Fruit fly (Drosophila melanogaster) whole organism, wandering third instar larva: ENCODE results near the gene Adi1.

ENCODE experiments used
- Abd-B ChIP-seq: fragments of >200 bp; optimal IDR thresholded peaks from 2 replicates; lab custom pipeline; 2017; ENCODE audit warnings: missing biosample characterization, missing genetic modification characterization
- CG32264 ChIP-seq: fragments of 200-800 bp; sonication (Bioruptor generic); optimal IDR thresholded peaks from 2 replicates; lab custom pipeline; 2016; ENCODE audit warnings: missing biosample characterization, missing genetic modification characterization
- CG9705 ChIP-seq: fragments of 200-800 bp; sonication (Bioruptor generic); optimal IDR thresholded peaks from 2 replicates; lab custom pipeline; 2018; ENCODE audit warnings: missing biosample characterization, mild to moderate bottlenecking, missing genetic modification characterization
- CrebA ChIP-seq: fragments of 200-800 bp; sonication (Bioruptor generic); optimal IDR thresholded peaks from 2 replicates; lab custom pipeline; 2016; ENCODE audit warnings: missing biosample characterization, mild to moderate bottlenecking, missing genetic modification characterization, borderline replicate concordance
- Dfd ChIP-seq: fragments of >200 bp; optimal IDR thresholded peaks from 2 replicates; lab custom pipeline; 2017; ENCODE audit warnings: missing biosample characterization, missing genetic modification characterization
- Dif ChIP-seq: fragments of 200-275, 200-300 bp; sonication (Bioruptor generic); optimal IDR thresholded peaks from 2 replicates; lab custom pipeline; 2018; ENCODE audit warnings: missing biosample characterization, missing genetic modification characterization; ENCODE audit not compliant: partially characterized antibody
- GATAd ChIP-seq: sonication (Bioruptor generic); optimal IDR thresholded peaks from 2 replicates; lab custom pipeline; 2016; ENCODE audit warnings: missing biosample characterization, missing genetic modification characterization
- HLH106 ChIP-seq: fragments of 200-800 bp; optimal IDR thresholded peaks from 3 replicates; lab custom pipeline; 2019; ENCODE audit warnings: missing biosample characterization, mild to moderate bottlenecking, missing genetic modification characterization, moderate library complexity
- Hnf4 ChIP-seq: fragments of 200-800 bp; sonication (Bioruptor generic); optimal IDR thresholded peaks from 2 replicates; lab custom pipeline; 2016; ENCODE audit warnings: missing biosample characterization, mild to moderate bottlenecking, missing genetic modification characterization
- Hr78 ChIP-seq: fragments of >200 bp; optimal IDR thresholded peaks from 2 replicates; lab custom pipeline; 2017; ENCODE audit warnings: missing biosample characterization, missing genetic modification characterization
- Hr83 ChIP-seq: fragments of 200-300 bp; sonication (Bioruptor generic); optimal IDR thresholded peaks from 2 replicates; lab custom pipeline; 2016; ENCODE audit warnings: missing biosample characterization, mild to moderate bottlenecking, missing genetic modification characterization, moderate library complexity; ENCODE audit not compliant: poor library complexity, severe bottlenecking
- Jra ChIP-seq: sonication (Bioruptor generic); optimal IDR thresholded peaks from 2 replicates; lab custom pipeline; 2016; ENCODE audit warnings: missing biosample characterization, missing genetic modification characterization
- Mio ChIP-seq: sonication (Bioruptor generic); optimal IDR thresholded peaks from 2 replicates; lab custom pipeline; 2016; ENCODE audit warnings: missing biosample characterization, missing genetic modification characterization
- Myc ChIP-seq: fragments of >200 bp; optimal IDR thresholded peaks from 2 replicates; lab custom pipeline; 2017
- N ChIP-seq: fragments of >200 bp; optimal IDR thresholded peaks from 2 replicates; lab custom pipeline; 2018; ENCODE audit warnings: missing biosample characterization, missing external identifiers, missing genetic modification characterization
- OdsH ChIP-seq: fragments of 200-800 bp; sonication (Bioruptor generic); optimal IDR thresholded peaks from 2 replicates; lab custom pipeline; 2016; ENCODE audit warnings: missing biosample characterization, mild to moderate bottlenecking, missing genetic modification characterization
- Rel ChIP-seq, 2 experiments: fragments of 200-800 bp; sonication (Bioruptor generic) in 1 of 2; optimal IDR thresholded peaks; 2 replicates in 1 of 2; 3 replicates in 1 of 2; lab custom pipeline; 2016 to 2019; ENCODE audit warnings: mild to moderate bottlenecking in 2 of 2, missing biosample characterization in 2 of 2, missing genetic modification characterization in 2 of 2, moderate library complexity in 1 of 2
- Sp1 ChIP-seq: fragments of 200-800 bp; sonication (Bioruptor generic); optimal IDR thresholded peaks from 3 replicates; lab custom pipeline; 2019; ENCODE audit warnings: missing biosample characterization, mild to moderate bottlenecking, missing genetic modification characterization, moderate library complexity
- Vsx2 ChIP-seq: fragments of 200-300, 225-300 bp; sonication (Bioruptor generic); optimal IDR thresholded peaks from 2 replicates; lab custom pipeline; 2018; ENCODE audit warnings: missing biosample characterization, missing genetic modification characterization; ENCODE audit not compliant: partially characterized antibody
- br ChIP-seq: fragments of 200-800 bp; sonication (Bioruptor generic); optimal IDR thresholded peaks from 2 replicates; lab custom pipeline; 2016; ENCODE audit warnings: missing biosample characterization, missing genetic modification characterization
- brk ChIP-seq: fragments of 200-800 bp; sonication (Bioruptor generic); optimal IDR thresholded peaks from 2 replicates; lab custom pipeline; 2016; ENCODE audit warnings: missing biosample characterization, mild to moderate bottlenecking, missing genetic modification characterization
- dmrt93B ChIP-seq: fragments of 200-800 bp; sonication (Bioruptor generic); optimal IDR thresholded peaks from 2 replicates; lab custom pipeline; 2018; ENCODE audit warnings: missing biosample characterization, mild to moderate bottlenecking, missing genetic modification characterization
- ey ChIP-seq: fragments of 200-800 bp; sonication (Bioruptor generic); optimal IDR thresholded peaks from 2 replicates; lab custom pipeline; 2016; ENCODE audit warnings: missing biosample characterization, missing genetic modification characterization
- foxo ChIP-seq, 2 experiments: fragments of 200-800 bp; sonication (Bioruptor generic); optimal IDR thresholded peaks; 2 replicates in 1 of 2; 3 replicates in 1 of 2; lab custom pipeline; 2016 to 2017; ENCODE audit warnings: missing biosample characterization in 2 of 2, missing genetic modification characterization in 2 of 2
- fru ChIP-seq: fragments of 200-800 bp; sonication (Bioruptor generic); optimal IDR thresholded peaks from 3 replicates; lab custom pipeline; 2016; ENCODE audit warnings: missing biosample characterization, mild to moderate bottlenecking, missing genetic modification characterization
- h ChIP-seq: fragments of 200-800 bp; sonication (Bioruptor generic); optimal IDR thresholded peaks from 3 replicates; lab custom pipeline; 2016; ENCODE audit warnings: missing biosample characterization, mild to moderate bottlenecking, missing genetic modification characterization
- jim ChIP-seq: fragments of 175-275, 200-325 bp; sonication (Bioruptor generic); optimal IDR thresholded peaks from 2 replicates; lab custom pipeline; 2016; ENCODE audit warnings: missing biosample characterization, mild to moderate bottlenecking, missing genetic modification characterization
- lola ChIP-seq: fragments of >200 bp; optimal IDR thresholded peaks from 2 replicates; lab custom pipeline; 2017; ENCODE audit warnings: missing biosample characterization, missing genetic modification characterization
- pan ChIP-seq: fragments of >200 bp; optimal IDR thresholded peaks from 2 replicates; lab custom pipeline; 2017
- psq ChIP-seq: fragments of 200-800 bp; sonication (Bioruptor generic); optimal IDR thresholded peaks from 3 replicates; lab custom pipeline; 2017; ENCODE audit warnings: missing biosample characterization, mild to moderate bottlenecking, missing genetic modification characterization, moderate library complexity
- rgr ChIP-seq: fragments of 200-800 bp; sonication (Bioruptor generic); optimal IDR thresholded peaks from 3 replicates; lab custom pipeline; 2016; ENCODE audit warnings: missing biosample characterization, mild to moderate bottlenecking, missing genetic modification characterization
- sage ChIP-seq: fragments of 200-800 bp; sonication (Bioruptor generic); optimal IDR thresholded peaks from 2 replicates; lab custom pipeline; 2016; ENCODE audit warnings: missing biosample characterization, mild to moderate bottlenecking, missing genetic modification characterization
- sv ChIP-seq: fragments of 200-800 bp; sonication (Bioruptor generic); optimal IDR thresholded peaks from 3 replicates; lab custom pipeline; 2016; ENCODE audit warnings: missing biosample characterization, missing genetic modification characterization
- tai ChIP-seq: sonication (Bioruptor generic); optimal IDR thresholded peaks from 2 replicates; lab custom pipeline; 2016; ENCODE audit warnings: missing biosample characterization, missing genetic modification characterization
- usp ChIP-seq: fragments of >200 bp; optimal IDR thresholded peaks from 2 replicates; lab custom pipeline; 2017; ENCODE audit warnings: missing biosample characterization, missing genetic modification characterization
- woc ChIP-seq: sonication (Bioruptor generic); optimal IDR thresholded peaks from 2 replicates; lab custom pipeline; 2016; ENCODE audit warnings: missing biosample characterization, mild to moderate bottlenecking, missing genetic modification characterization

Adi1 gene

DNA sequence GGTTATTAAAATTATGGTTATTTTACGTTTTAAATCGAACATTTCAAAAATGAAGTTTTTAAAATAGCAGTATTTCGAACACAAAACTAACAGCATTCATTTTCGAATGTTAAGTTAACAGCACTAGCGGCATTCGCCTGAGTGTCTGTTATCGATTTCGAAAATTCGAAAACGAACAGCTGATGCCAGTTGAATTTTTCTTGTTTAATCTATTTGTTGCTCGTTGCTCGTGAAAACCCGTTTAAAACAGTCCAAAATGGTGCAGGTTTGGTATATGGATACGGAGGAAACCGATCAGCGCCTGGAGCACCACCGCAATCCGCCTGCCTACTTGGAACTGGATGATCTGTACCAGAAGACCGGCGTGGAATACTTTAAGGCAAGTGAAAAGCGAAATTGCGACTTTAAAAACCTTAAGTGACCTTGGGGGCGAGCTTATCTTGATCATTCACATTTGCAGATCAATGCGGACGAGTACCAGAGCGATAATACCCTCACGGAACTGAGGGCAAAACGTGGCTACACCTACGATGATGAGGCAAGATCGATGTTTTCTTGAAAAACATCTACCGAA is at the start of gene Adi1:
Adi1 (plus strand) TSS at position 187 of the 574 bp plus-strand sequence.
- TF ChIP-seq foxo (GFP tag; optimal IDR thresholded peaks at IDR 0.05; lab: Kevin White, UChicago), result peak in 1 of 2 experiments; percentile 24
- TF ChIP-seq OdsH (GFP tag; lab: Kevin White, UChicago), result no peak
- peak; percentile 23 for TF ChIP-seq brk (GFP tag; lab: Kevin White, UChicago)
- TF ChIP-seq Rel (GFP tag; optimal IDR thresholded peaks at IDR 0.05; lab: Kevin White, UChicago), result no peak
- TF ChIP-seq Rel (tag; optimal IDR thresholded peaks at IDR 0.05; lab: Kevin White, UChicago), result peak; percentile 7

DNA sequence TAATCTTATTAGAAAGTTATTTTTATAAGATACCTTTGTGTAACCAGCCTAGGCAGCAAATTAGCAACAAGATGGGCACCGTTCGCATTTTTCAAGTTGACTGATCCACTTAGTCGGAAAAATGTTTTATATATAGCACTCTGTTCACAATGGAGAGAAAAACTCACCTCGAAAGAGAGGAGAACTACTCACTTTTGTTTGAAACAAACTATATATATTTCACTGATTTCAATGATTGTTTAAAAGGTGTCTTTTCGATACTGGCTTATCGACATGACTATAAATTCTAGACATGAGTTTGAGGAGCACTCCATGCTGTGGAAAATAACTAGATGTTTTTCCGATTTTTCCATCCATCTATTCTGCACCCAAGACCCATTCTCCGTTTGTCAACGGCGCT is 39.7 kb upstream of the Adi1 start, which contains the start of gene CG42521:
CG42521 (minus strand) TSS at position 101 of the 400 bp plus-strand sequence.
- no peak for TF ChIP-seq woc (GFP tag; lab: Kevin White, UChicago)
- TF ChIP-seq lola (GFP tag; lab: Kevin White, UChicago), result no peak
- TF ChIP-seq brk (GFP tag; lab: Kevin White, UChicago), result no peak
- TF ChIP-seq rgr (GFP tag; lab: Kevin White, UChicago), result no peak
- no peak for TF ChIP-seq Vsx2 (GFP tag; lab: Kevin White, UChicago)
- TF ChIP-seq GATAd (GFP tag; lab: Kevin White, UChicago), result no peak
- TF ChIP-seq N (GFP tag; lab: Kevin White, UChicago), result no peak
- no peak for TF ChIP-seq Jra (GFP tag; lab: Kevin White, UChicago)
- TF ChIP-seq Hr78 (GFP tag; lab: Kevin White, UChicago), result no peak
- no peak for TF ChIP-seq ey (GFP tag; lab: Kevin White, UChicago)
- TF ChIP-seq Myc (lab: Kevin White, UChicago), result no peak
- TF ChIP-seq br (GFP tag; lab: Kevin White, UChicago), result no peak
- no peak for TF ChIP-seq Hr83
- TF ChIP-seq jim, result no peak
- no peak for TF ChIP-seq psq (GFP tag; lab: Kevin White, UChicago)
- TF ChIP-seq dmrt93B (GFP tag; lab: Kevin White, UChicago), result no peak
- no peak for TF ChIP-seq Abd-B
- TF ChIP-seq tai (GFP tag; lab: Kevin White, UChicago), result no peak
- no peak for TF ChIP-seq sage (GFP tag; lab: Kevin White, UChicago)

DNA sequence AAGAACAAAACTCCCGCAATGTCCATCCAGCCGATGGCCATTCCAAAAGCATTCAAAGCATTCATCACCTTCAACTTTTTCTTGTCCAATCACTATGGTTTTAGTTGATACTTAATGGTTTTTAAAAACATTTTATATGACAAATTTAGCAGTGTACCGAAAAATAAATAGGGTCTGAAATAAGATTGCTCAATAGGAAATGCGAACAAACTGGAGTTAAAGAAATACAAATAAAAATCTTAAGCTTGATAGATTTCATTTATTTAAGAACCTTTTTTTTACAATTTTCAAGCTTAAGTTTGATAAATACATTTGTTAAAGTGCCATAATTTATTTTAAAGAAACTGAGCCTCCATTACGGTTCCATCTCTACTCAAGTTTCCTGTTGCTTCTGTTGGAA is 37.7 kb upstream of the Adi1 start, which contains the start of gene CG43127:
CG43127 (minus strand) TSS at position 101 of the 400 bp plus-strand sequence.
- TF ChIP-seq HLH106 (tag; lab: Kevin White, UChicago) (no peak), Rel (GFP tag; optimal IDR thresholded peaks at IDR 0.05; lab: Kevin White, UChicago) (no peak), Rel (tag; optimal IDR thresholded peaks at IDR 0.05; lab: Kevin White, UChicago) (no peak), tai (GFP tag; lab: Kevin White, UChicago) (no peak), sv (GFP tag; lab: Kevin White, UChicago) (no peak), Mio (GFP tag; lab: Kevin White, UChicago) (no peak), CG9705 (GFP tag; lab: Kevin White, UChicago) (no peak), Sp1 (GFP tag; lab: Kevin White, UChicago) (no peak), N (GFP tag; lab: Kevin White, UChicago) (no peak), Dif (GFP tag; lab: Kevin White, UChicago) (no peak), jim (no peak), Hr78 (GFP tag; lab: Kevin White, UChicago) (no peak), CG32264 (GFP tag; lab: Kevin White, UChicago) (no peak), ey (GFP tag; lab: Kevin White, UChicago) (no peak), Hnf4 (no peak), OdsH (GFP tag; lab: Kevin White, UChicago) (no peak), Myc (lab: Kevin White, UChicago) (no peak)

DNA sequence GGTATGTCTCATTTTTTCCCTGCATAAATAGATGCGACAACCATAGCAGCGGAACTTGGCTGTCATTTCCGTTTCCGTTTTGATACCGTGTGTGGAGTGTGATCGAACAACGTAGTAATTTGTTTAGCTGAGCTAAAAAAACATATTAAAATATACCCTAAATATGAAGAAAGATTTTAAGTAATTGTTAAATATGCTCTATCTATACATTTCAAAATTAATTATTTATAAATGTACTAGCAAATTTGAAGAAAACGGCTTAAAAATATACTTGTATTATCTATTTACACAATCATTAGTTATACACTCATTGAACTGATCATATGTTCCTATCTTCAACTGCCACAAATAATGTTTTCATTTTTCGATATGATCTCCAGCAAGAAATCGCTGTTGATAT is 37.0 kb upstream of the Adi1 start, which contains the start of gene CG34238:
CG34238 (plus strand) TSS at position 301 of the 400 bp plus-strand sequence.
- no peak for TF ChIP-seq N (GFP tag; lab: Kevin White, UChicago)
- no peak for TF ChIP-seq GATAd (GFP tag; lab: Kevin White, UChicago)
- TF ChIP-seq brk (GFP tag; lab: Kevin White, UChicago), result no peak
- TF ChIP-seq dmrt93B (GFP tag; lab: Kevin White, UChicago), result no peak
- no peak for TF ChIP-seq usp
- TF ChIP-seq CG32264 (GFP tag; lab: Kevin White, UChicago), result no peak
- TF ChIP-seq pan (lab: Kevin White, UChicago), result no peak
- no peak for TF ChIP-seq rgr (GFP tag; lab: Kevin White, UChicago)
- TF ChIP-seq Hr78 (GFP tag; lab: Kevin White, UChicago), result no peak
- TF ChIP-seq Dfd (GFP tag; lab: Kevin White, UChicago), result no peak
- no peak for TF ChIP-seq h (GFP tag; lab: Kevin White, UChicago)
- no peak for TF ChIP-seq jim
- TF ChIP-seq Rel (GFP tag; optimal IDR thresholded peaks at IDR 0.05; lab: Kevin White, UChicago), result no peak
- TF ChIP-seq Rel (tag; optimal IDR thresholded peaks at IDR 0.05; lab: Kevin White, UChicago), result no peak
- no peak for TF ChIP-seq CG9705 (GFP tag; lab: Kevin White, UChicago)
- TF ChIP-seq Abd-B, result no peak
- no peak for TF ChIP-seq CrebA (GFP tag; lab: Kevin White, UChicago)
- TF ChIP-seq psq (GFP tag; lab: Kevin White, UChicago), result no peak
- TF ChIP-seq fru, result no peak
- no peak for TF ChIP-seq OdsH (GFP tag; lab: Kevin White, UChicago)
- no peak for TF ChIP-seq Hr83
- TF ChIP-seq, all 38 proteins: peak for 0
